Fruit fly (Drosophila melanogaster): ENCODE results near the gene pasha.

pasha gene

dm6 chr3R:31608030-31608429 is 9.7 kb upstream of the pasha start (continued):
- no peak for TF ChIP-seq Neu2 (GFP tag; optimal IDR thresholded peaks at IDR 0.05; ENCODE audit: borderline replicate concordance)
- no peak for TF ChIP-seq CG11560 (tag; IDR thresholded peaks at IDR 0.05)
- no peak for TF ChIP-seq mam (GFP tag; optimal IDR thresholded peaks at IDR 0.05)
- no peak for TF ChIP-seq CG1792 (GFP tag; optimal IDR thresholded peaks at IDR 0.05)
- TF ChIP-seq Dip2 (GFP tag; IDR thresholded peaks at IDR 0.05), result no peak
- TF ChIP-seq sens-2 (GFP tag; IDR thresholded peaks at IDR 0.05), result no peak
- peak; percentile 30 for TF ChIP-seq cwo (GFP tag; optimal IDR thresholded peaks at IDR 0.05)
- no peak for TF ChIP-seq pan (optimal IDR thresholded peaks at IDR 0.05)
- no peak for TF ChIP-seq pan (GFP tag; optimal IDR thresholded peaks at IDR 0.05 in 1 of 2, IDR thresholded peaks at IDR 0.05 in 1 of 2)
- no peak for TF ChIP-seq pita (GFP tag; optimal IDR thresholded peaks at IDR 0.05)
- TF ChIP-seq CG10274 (GFP tag; optimal IDR thresholded peaks at IDR 0.05), result no peak
- no peak for TF ChIP-seq CG14860 (GFP tag; IDR thresholded peaks at IDR 0.05; ENCODE audit: partially characterized antibody)
- TF ChIP-seq peb (GFP tag; IDR thresholded peaks at IDR 0.05), result no peak
- TF ChIP-seq Abd-B (GFP tag; optimal IDR thresholded peaks at IDR 0.05), result no peak
- no peak for TF ChIP-seq run (tag; optimal IDR thresholded peaks at IDR 0.05)
- peak; percentile 33 for TF ChIP-seq ewg (GFP tag; optimal IDR thresholded peaks at IDR 0.05)
- TF ChIP-seq ttk (GFP tag; IDR thresholded peaks at IDR 0.05), result no peak
- TF ChIP-seq CG6175 (GFP tag; IDR thresholded peaks at IDR 0.05), result no peak
- no peak for TF ChIP-seq Spps (tag; optimal IDR thresholded peaks at IDR 0.05)
- no peak for TF ChIP-seq zen (tag; optimal IDR thresholded peaks at IDR 0.05)
- no peak for TF ChIP-seq seq (GFP tag; IDR thresholded peaks at IDR 0.05)
- TF ChIP-seq CG17912 (GFP tag; optimal IDR thresholded peaks at IDR 0.05), result peak; percentile 51
- TF ChIP-seq pfk (GFP tag; optimal IDR thresholded peaks at IDR 0.05), result no peak
- no peak for TF ChIP-seq CG6683 (GFP tag; optimal IDR thresholded peaks at IDR 0.05)
- no peak for TF ChIP-seq Nf-YB (GFP tag; optimal IDR thresholded peaks at IDR 0.05)
- peak; percentile 45 for TF ChIP-seq ATbp (GFP tag; optimal IDR thresholded peaks at IDR 0.05)
- TF ChIP-seq Atf6 (GFP tag; IDR thresholded peaks at IDR 0.05), result no peak
- TF ChIP-seq tna (GFP tag; IDR thresholded peaks at IDR 0.05; ENCODE audit: partially characterized antibody), result no peak
- TF ChIP-seq CG11456 (GFP tag; IDR thresholded peaks at IDR 0.05), result no peak
- TF ChIP-seq CG18619 (GFP tag; optimal IDR thresholded peaks at IDR 0.05), result peak; percentile 8
- TF ChIP-seq CG5953 (GFP tag; IDR thresholded peaks at IDR 0.05), result no peak
- no peak for TF ChIP-seq Ravus (GFP tag; IDR thresholded peaks at IDR 0.05)
- peak; percentile 1 for TF ChIP-seq CG9817 (tag; optimal IDR thresholded peaks at IDR 0.05)
- no peak for TF ChIP-seq ERR (GFP tag; optimal IDR thresholded peaks at IDR 0.05)
- no peak for TF ChIP-seq CG15269 (tag; optimal IDR thresholded peaks at IDR 0.05)
- no peak for TF ChIP-seq CG15514 (GFP tag; optimal IDR thresholded peaks at IDR 0.05)
- peak; percentile 17 for TF ChIP-seq CG2678 (tag; optimal IDR thresholded peaks at IDR 0.05)
- no peak for TF ChIP-seq prd (optimal IDR thresholded peaks at IDR 0.05)
- no peak for TF ChIP-seq prd (GFP tag; IDR thresholded peaks at IDR 0.05)
- no peak for TF ChIP-seq bigmax (GFP tag; optimal IDR thresholded peaks at IDR 0.05)
- no peak for TF ChIP-seq E2f2 (GFP tag; IDR thresholded peaks at IDR 0.05)
- TF ChIP-seq lmd (GFP tag; IDR thresholded peaks at IDR 0.05), result no peak
- no peak for TF ChIP-seq CG6272 (GFP tag; IDR thresholded peaks at IDR 0.05)
- no peak for TF ChIP-seq usp (GFP tag; optimal IDR thresholded peaks at IDR 0.05)
- TF ChIP-seq CG18599 (GFP tag; optimal IDR thresholded peaks at IDR 0.05), result peak; percentile 32
- TF ChIP-seq insv (GFP tag; optimal IDR thresholded peaks at IDR 0.05), result no peak
- no peak for TF ChIP-seq Rx (GFP tag; IDR thresholded peaks at IDR 0.05)
- no peak for TF ChIP-seq CG18011 (GFP tag; optimal IDR thresholded peaks at IDR 0.05)
- TF ChIP-seq stc (GFP tag; IDR thresholded peaks at IDR 0.05), result no peak
- TF ChIP-seq Hand (GFP tag; optimal IDR thresholded peaks at IDR 0.05), result no peak
- no peak for TF ChIP-seq CG7372 (GFP tag; IDR thresholded peaks at IDR 0.05)
- no peak for TF ChIP-seq tx (GFP tag; optimal IDR thresholded peaks at IDR 0.05)

Data from whole organism, embryonic.